Fruit fly (Drosophila melanogaster) whole organism, embryonic: ENCODE results near the gene CG15515.

ENCODE experiments used
- Ada2b ChIP-seq: fragments of 200-800 bp; sonication (Bioruptor generic); IDR thresholded peaks from 2 replicates; pipeline ENCODE4 v1.3.6; 2022; ENCODE audit warnings: missing biosample characterization, missing genetic modification characterization
- CG10431 ChIP-seq: fragments of 200-800 bp; sonication (Bioruptor generic); optimal IDR thresholded peaks from 3 replicates; lab custom pipeline; 2018; ENCODE audit warnings: missing biosample characterization, mild to moderate bottlenecking, missing genetic modification characterization
- CG11247 ChIP-seq: fragments of 200-800 bp; sonication (Bioruptor generic); IDR thresholded peaks from 2 replicates; pipeline ENCODE4 v1.3.6; 2022; ENCODE audit warnings: missing biosample characterization, missing genetic modification characterization
- CG12299 ChIP-seq: fragments of 200-800 bp; sonication (Bioruptor generic); optimal IDR thresholded peaks from 2 replicates; lab custom pipeline; 2018; ENCODE audit warnings: missing biosample characterization, mild to moderate bottlenecking, missing genetic modification characterization
- CG12391 ChIP-seq: fragments of 200-800 bp; sonication (Bioruptor generic); optimal IDR thresholded peaks from 3 replicates; lab custom pipeline; 2018; ENCODE audit warnings: missing biosample characterization, mild to moderate bottlenecking, missing genetic modification characterization, moderate library complexity
- CG12942 ChIP-seq: fragments of 200-800 bp; sonication (Bioruptor generic); optimal IDR thresholded peaks from 3 replicates; lab custom pipeline; 2016; ENCODE audit warnings: missing biosample characterization, missing genetic modification characterization
- CG13424 ChIP-seq: fragments of 200-800 bp; sonication (Bioruptor generic); optimal IDR thresholded peaks from 2 replicates; lab custom pipeline; 2019; ENCODE audit warnings: missing biosample characterization, mild to moderate bottlenecking, missing genetic modification characterization, moderate library complexity
- CG16813 ChIP-seq: fragments of 200-800 bp; sonication (Bioruptor generic); IDR thresholded peaks from 3 replicates; pipeline ENCODE4 v1.3.6; 2022; ENCODE audit warnings: missing biosample characterization, missing genetic modification characterization; ENCODE audit not compliant: partially characterized antibody
- CG17186 ChIP-seq: fragments of 200-800 bp; sonication (Bioruptor generic); optimal IDR thresholded peaks from 3 replicates; lab custom pipeline; 2017; ENCODE audit warnings: missing biosample characterization, missing genetic modification reagents, missing genetic modification characterization
- CG17359 ChIP-seq: fragments of 200-800 bp; sonication (Bioruptor generic); optimal IDR thresholded peaks from 3 replicates; lab custom pipeline; 2018; ENCODE audit warnings: missing biosample characterization, mild to moderate bottlenecking, missing genetic modification characterization, moderate library complexity
- CG2875 ChIP-seq: fragments of 200-800 bp; sonication (Bioruptor generic); optimal IDR thresholded peaks from 2 replicates; lab custom pipeline; 2017; ENCODE audit warnings: missing biosample characterization, mild to moderate bottlenecking, missing genetic modification characterization, missing genetic modification reagents
- CG32532 ChIP-seq: fragments of 200-800 bp; sonication (Bioruptor generic); IDR thresholded peaks from 2 replicates; pipeline ENCODE4 v1.3.6; 2022; ENCODE audit warnings: missing biosample characterization, missing genetic modification characterization
- CG3407 ChIP-seq: fragments of 200-800 bp; sonication (Bioruptor generic); optimal IDR thresholded peaks from 2 replicates; lab custom pipeline; 2018; ENCODE audit warnings: missing biosample characterization, mild to moderate bottlenecking, missing genetic modification characterization
- CG34422 ChIP-seq: fragments of 200-800 bp; sonication (Bioruptor generic); IDR thresholded peaks from 3 replicates; pipeline ENCODE4 v1.3.6; 2022; ENCODE audit warnings: missing biosample characterization, missing genetic modification characterization
- CG6683 ChIP-seq: fragments of 200-800 bp; sonication (Bioruptor generic); optimal IDR thresholded peaks from 2 replicates; lab custom pipeline; 2017; ENCODE audit warnings: missing biosample characterization, mild to moderate bottlenecking, missing genetic modification characterization, missing genetic modification reagents
- CG6813 ChIP-seq: fragments of 200-800 bp; sonication (Bioruptor generic); optimal IDR thresholded peaks from 2 replicates; lab custom pipeline; 2017; ENCODE audit warnings: missing biosample characterization, missing genetic modification characterization, mild to moderate bottlenecking, moderate library complexity, missing genetic modification reagents
- CG7928 ChIP-seq: fragments of 200-800 bp; sonication (Bioruptor generic); optimal IDR thresholded peaks from 2 replicates; lab custom pipeline; 2017; ENCODE audit warnings: missing biosample characterization, mild to moderate bottlenecking, missing genetic modification characterization
- CG7987 ChIP-seq: fragments of 200-800 bp; sonication (Bioruptor generic); optimal IDR thresholded peaks from 2 replicates; lab custom pipeline; 2018; ENCODE audit warnings: missing biosample characterization, mild to moderate bottlenecking, missing genetic modification characterization, moderate library complexity
- CG8388 ChIP-seq: fragments of 200-800 bp; sonication (Bioruptor generic); optimal IDR thresholded peaks from 2 replicates; lab custom pipeline; 2019; ENCODE audit warnings: missing biosample characterization, mild to moderate bottlenecking, missing genetic modification characterization, moderate library complexity
- Chrac-16 ChIP-seq: fragments of 200-800 bp; sonication (Bioruptor generic); optimal IDR thresholded peaks from 3 replicates; lab custom pipeline; 2016; ENCODE audit warnings: missing biosample characterization, missing genetic modification characterization
- D ChIP-seq, 2 experiments: fragments of 200-800 bp in 1 of 2; fragments of >200 bp in 1 of 2; sonication (Bioruptor generic) in 1 of 2; optimal IDR thresholded peaks; 2 replicates in 1 of 2; 3 replicates in 1 of 2; lab custom pipeline; 2017; ENCODE audit warnings: mild to moderate bottlenecking in 1 of 2, missing biosample characterization in 1 of 2, missing genetic modification characterization in 1 of 2, missing genetic modification reagents in 1 of 2
- Hey ChIP-seq: fragments of 200-800 bp; sonication (Bioruptor generic); optimal IDR thresholded peaks from 3 replicates; lab custom pipeline; 2018; ENCODE audit warnings: missing biosample characterization, mild to moderate bottlenecking, missing genetic modification characterization
- Lhr ChIP-seq: fragments of 200-800 bp; sonication (Bioruptor generic); optimal IDR thresholded peaks from 3 replicates; lab custom pipeline; 2017; ENCODE audit warnings: mild to moderate bottlenecking, missing biosample characterization, missing genetic modification reagents, missing genetic modification characterization
- Max ChIP-seq: fragments of 200-800 bp; sonication (Bioruptor generic); optimal IDR thresholded peaks from 2 replicates; lab custom pipeline; 2016; ENCODE audit warnings: missing biosample characterization, mild to moderate bottlenecking, missing genetic modification characterization
- Rx ChIP-seq: fragments of 200-800 bp; sonication (Bioruptor generic); IDR thresholded peaks from 2 replicates; pipeline ENCODE4 v1.3.6; 2022; ENCODE audit warnings: missing biosample characterization, missing genetic modification characterization
- Sry-β ChIP-seq: fragments of 200-800 bp; sonication (Bioruptor generic); optimal IDR thresholded peaks from 2 replicates; lab custom pipeline; 2018; ENCODE audit warnings: missing biosample characterization, mild to moderate bottlenecking, missing genetic modification characterization, moderate library complexity
- Trl ChIP-seq, 3 experiments: fragments of >200 bp in 2 of 3; fragments of 200-800 bp in 1 of 3; sonication (Bioruptor generic) in 1 of 3; optimal IDR thresholded peaks; 2 replicates in 1 of 3; 3 replicates in 2 of 3; lab custom pipeline; 2016 to 2017; ENCODE audit warnings: missing biosample characterization in 1 of 3, missing genetic modification characterization in 1 of 3
- az2 ChIP-seq: fragments of 200-800 bp; sonication (Bioruptor generic); optimal IDR thresholded peaks from 3 replicates; lab custom pipeline; 2016; ENCODE audit warnings: missing biosample characterization, missing genetic modification characterization
- bcd ChIP-seq: fragments of 200-800 bp; sonication (Bioruptor generic); optimal IDR thresholded peaks from 2 replicates; lab custom pipeline; 2017; ENCODE audit warnings: missing biosample characterization, mild to moderate bottlenecking, missing genetic modification characterization
- btn ChIP-seq: fragments of 200-800 bp; sonication (Bioruptor generic); optimal IDR thresholded peaks from 2 replicates; lab custom pipeline; 2016; ENCODE audit warnings: missing biosample characterization, missing genetic modification characterization
- cato ChIP-seq: fragments of 200-800 bp; sonication (Bioruptor generic); optimal IDR thresholded peaks from 2 replicates; lab custom pipeline; 2016; ENCODE audit warnings: missing biosample characterization, missing genetic modification characterization, borderline replicate concordance
- chinmo ChIP-seq: fragments of 200-800 bp; sonication (Bioruptor generic); IDR thresholded peaks from 4 replicates; pipeline ENCODE4 v1.3.6; 2022; ENCODE audit warnings: missing biosample characterization, missing genetic modification characterization; ENCODE audit not compliant: partially characterized antibody
- cwo ChIP-seq: fragments of 200-800 bp; sonication (Bioruptor generic); optimal IDR thresholded peaks from 3 replicates; lab custom pipeline; 2017; ENCODE audit warnings: missing biosample characterization, missing genetic modification characterization, mild to moderate bottlenecking, moderate library complexity, missing genetic modification reagents
- dmrt99B ChIP-seq: fragments of 200-800 bp; sonication (Bioruptor generic); optimal IDR thresholded peaks from 2 replicates; lab custom pipeline; 2018; ENCODE audit warnings: missing biosample characterization, mild to moderate bottlenecking, missing genetic modification characterization, moderate library complexity
- ewg ChIP-seq: fragments of 200-800 bp; sonication (Bioruptor generic); optimal IDR thresholded peaks from 3 replicates; lab custom pipeline; 2017; ENCODE audit warnings: mild to moderate bottlenecking, missing biosample characterization, missing genetic modification reagents, missing genetic modification characterization
- fd3F ChIP-seq: fragments of 200-800 bp; sonication (Bioruptor generic); optimal IDR thresholded peaks from 2 replicates; lab custom pipeline; 2018; ENCODE audit warnings: missing biosample characterization, mild to moderate bottlenecking, missing genetic modification characterization, moderate library complexity
- ftz-f1 ChIP-seq: fragments of 200-800 bp; sonication (Bioruptor generic); optimal IDR thresholded peaks from 2 replicates; lab custom pipeline; 2016; ENCODE audit warnings: missing biosample characterization, missing genetic modification characterization
- gsb-n ChIP-seq: fragments of 200-800 bp; sonication (Bioruptor generic); optimal IDR thresholded peaks from 3 replicates; lab custom pipeline; 2018; ENCODE audit warnings: missing biosample characterization, mild to moderate bottlenecking, missing genetic modification characterization
- hbn ChIP-seq: fragments of 200-800 bp; sonication (Bioruptor generic); IDR thresholded peaks from 2 replicates; pipeline ENCODE4 v1.3.6; 2022; ENCODE audit warnings: missing biosample characterization, missing genetic modification characterization; ENCODE audit not compliant: partially characterized antibody
- ind ChIP-seq: fragments of 200-800 bp; sonication (Bioruptor generic); optimal IDR thresholded peaks from 3 replicates; lab custom pipeline; 2016; ENCODE audit warnings: missing biosample characterization, missing genetic modification characterization
- lbe ChIP-seq: fragments of 200-800 bp; sonication (Bioruptor generic); optimal IDR thresholded peaks from 2 replicates; lab custom pipeline; 2016; ENCODE audit warnings: missing biosample characterization, mild to moderate bottlenecking, missing genetic modification characterization
- nerfin-1 ChIP-seq: fragments of 200-800 bp; sonication (Bioruptor generic); optimal IDR thresholded peaks from 3 replicates; lab custom pipeline; 2019; ENCODE audit warnings: missing biosample characterization, mild to moderate bottlenecking, missing genetic modification characterization, moderate library complexity
- oc ChIP-seq: fragments of 200-800 bp; sonication (Bioruptor generic); optimal IDR thresholded peaks from 2 replicates; lab custom pipeline; 2018; ENCODE audit warnings: missing biosample characterization, mild to moderate bottlenecking, missing genetic modification characterization, moderate library complexity
- row ChIP-seq: fragments of 200-800 bp; sonication (Bioruptor generic); IDR thresholded peaks from 3 replicates; pipeline ENCODE4 v1.3.6; 2022; ENCODE audit warnings: missing biosample characterization, missing genetic modification characterization
- schlank ChIP-seq: fragments of 200-800 bp; sonication (Bioruptor generic); optimal IDR thresholded peaks from 2 replicates; lab custom pipeline; 2018; ENCODE audit warnings: missing biosample characterization, mild to moderate bottlenecking, missing genetic modification characterization
- sob ChIP-seq: fragments of 200-800 bp; sonication (Bioruptor generic); IDR thresholded peaks from 2 replicates; pipeline ENCODE4 v1.3.6; 2022; ENCODE audit warnings: missing biosample characterization, missing genetic modification characterization
- sug ChIP-seq: fragments of 200-800 bp; optimal IDR thresholded peaks from 2 replicates; lab custom pipeline; 2019; ENCODE audit warnings: missing biosample characterization, mild to moderate bottlenecking, missing genetic modification characterization, moderate library complexity
- tio ChIP-seq: fragments of 200-800 bp; sonication (Bioruptor generic); optimal IDR thresholded peaks from 2 replicates; lab custom pipeline; 2017; ENCODE audit warnings: missing biosample characterization, missing genetic modification characterization, inconsistent platforms
- vvl ChIP-seq: fragments of 200-800 bp; sonication (Bioruptor generic); IDR thresholded peaks from 2 replicates; pipeline ENCODE4 v1.3.6; 2022; ENCODE audit warnings: missing biosample characterization, missing genetic modification characterization

Gene CG15515

dm6 chr3R:29859763-29860162, 45.5 kb upstream of the CG15515 start (continued):
- TF ChIP-seq hbn (GFP tag; lab: Robert Waterston, UW): no peak
- no peak for TF ChIP-seq CG2875 (GFP tag; lab: Kevin White, UChicago)
- TF ChIP-seq cwo (GFP tag; lab: Kevin White, UChicago): peak; percentile 20
- TF ChIP-seq nerfin-1 (tag; lab: Kevin White, UChicago): peak; percentile 16
- no peak for TF ChIP-seq CG16813 (GFP tag; lab: Robert Waterston, UW)
- TF ChIP-seq fd3F: peak; percentile 31
- no peak for TF ChIP-seq CG6683 (GFP tag; lab: Kevin White, UChicago)
- TF ChIP-seq Rx (GFP tag; lab: Robert Waterston, UW): no peak
- peak; percentile 52; the same call in 1 of the 3 replicates for TF ChIP-seq CG34422 (GFP tag; lab: Robert Waterston, UW)
- peak; percentile 39 for TF ChIP-seq ind
- no peak for TF ChIP-seq CG10431 (GFP tag; lab: Kevin White, UChicago)
- TF ChIP-seq CG13424: peak; percentile 50
- peak; percentile 21 for TF ChIP-seq schlank (tag; lab: Kevin White, UChicago)
- TF ChIP-seq vvl: peak; percentile 75
- no peak for TF ChIP-seq Trl (optimal IDR thresholded peaks at IDR 0.05; lab: Kevin White, UChicago)
- peak; percentile 4 for TF ChIP-seq Trl (GFP tag; optimal IDR thresholded peaks at IDR 0.05; lab: Kevin White, UChicago)
- TF ChIP-seq gsb-n (tag; lab: Kevin White, UChicago): no peak
- peak; percentile 38 for TF ChIP-seq oc (tag; lab: Kevin White, UChicago)
- TF ChIP-seq CG17186 (GFP tag; lab: Kevin White, UChicago): peak; percentile 62
- peak; percentile 83 for TF ChIP-seq row (GFP tag; lab: Robert Waterston, UW)
- no peak for TF ChIP-seq ftz-f1 (GFP tag; lab: Kevin White, UChicago)
- peak; percentile 54 for TF ChIP-seq CG12391 (tag; lab: Kevin White, UChicago)
- TF ChIP-seq CG17359 (tag; lab: Kevin White, UChicago): peak; percentile 50
- TF ChIP-seq CG6813 (GFP tag; lab: Kevin White, UChicago): peak; percentile 30
- no peak for TF ChIP-seq cato
- peak; percentile 57 for TF ChIP-seq CG8388
- peak; percentile 4 for TF ChIP-seq CG7928 (GFP tag; lab: Kevin White, UChicago)
- no peak for TF ChIP-seq D (optimal IDR thresholded peaks at IDR 0.05; lab: Kevin White, UChicago)
- TF ChIP-seq D (GFP tag; optimal IDR thresholded peaks at IDR 0.05; lab: Kevin White, UChicago): no peak
- TF ChIP-seq sug (tag; lab: Kevin White, UChicago): peak; percentile 15
- TF ChIP-seq lbe: peak; percentile 45
- no peak for TF ChIP-seq chinmo
- no peak for TF ChIP-seq CG3407
- TF ChIP-seq sob: peak; percentile 74
- TF ChIP-seq bcd (GFP tag; lab: Kevin White, UChicago): peak; percentile 63
- TF ChIP-seq tio (GFP tag; lab: Kevin White, UChicago): no peak
- no peak for TF ChIP-seq CG12299
- no peak for TF ChIP-seq dmrt99B
- TF ChIP-seq Lhr (GFP tag; lab: Kevin White, UChicago): peak; percentile 10
- TF ChIP-seq Chrac-16 (GFP tag; lab: Kevin White, UChicago): peak; percentile 21
- peak; percentile 21; the same call in 1 of the 2 replicates for TF ChIP-seq CG11247 (GFP tag; lab: Robert Waterston, UW)
- TF ChIP-seq CG7987 (GFP tag; lab: Kevin White, UChicago): peak; percentile 52
- TF ChIP-seq Max: no peak
- peak; percentile 6 for TF ChIP-seq ewg (GFP tag; lab: Kevin White, UChicago)
- no peak for TF ChIP-seq Hey (tag; lab: Kevin White, UChicago)
- TF ChIP-seq CG32532 (GFP tag; lab: Robert Waterston, UW): peak; percentile 69
- TF ChIP-seq az2: peak; percentile 37
- no peak for TF ChIP-seq Ada2b
- no peak for TF ChIP-seq btn (GFP tag; lab: Kevin White, UChicago)
- TF ChIP-seq Sry-β (GFP tag; lab: Kevin White, UChicago): no peak
- peak; percentile 19 for TF ChIP-seq CG12942
